Fruit fly (Drosophila melanogaster) whole organism, embryonic: ENCODE results near the gene CG42847.
A peak's percentile ranks its signal among the peaks of the same experiment; 100 is the strongest.

Experiments used
- Bgb ChIP-seq: fragments of 200-800 bp; sonication (Bioruptor generic); IDR thresholded peaks from 2 replicates; pipeline ENCODE4 v1.3.6; 2022; ENCODE audit warnings: missing biosample characterization, missing genetic modification characterization; ENCODE audit not compliant: partially characterized antibody
- CG10267 ChIP-seq: fragments of 200-800 bp; sonication (Bioruptor generic); optimal IDR thresholded peaks from 2 replicates; lab custom pipeline; 2018; ENCODE audit warnings: missing biosample characterization, mild to moderate bottlenecking, missing genetic modification characterization, moderate library complexity
- CG11695 ChIP-seq: fragments of 200-800 bp; sonication (Bioruptor generic); IDR thresholded peaks from 3 replicates; pipeline ENCODE4 v1.3.6; 2022; ENCODE audit warnings: missing biosample characterization, missing genetic modification characterization
- CG11696 ChIP-seq: fragments of 200-800 bp; sonication (Bioruptor generic); IDR thresholded peaks from 2 replicates; pipeline ENCODE4 v1.3.6; 2022; ENCODE audit warnings: missing biosample characterization, missing genetic modification characterization
- CG12236 ChIP-seq: fragments of 200-800 bp; sonication (Bioruptor generic); optimal IDR thresholded peaks from 2 replicates; lab custom pipeline; 2016; ENCODE audit warnings: missing biosample characterization, missing genetic modification characterization
- CG14441 ChIP-seq: fragments of 200-800 bp; sonication (Bioruptor generic); IDR thresholded peaks from 2 replicates; pipeline ENCODE4 v1.3.6; 2022; ENCODE audit warnings: missing biosample characterization, missing genetic modification characterization
- CG14965 ChIP-seq: fragments of 200-800 bp; sonication (Bioruptor generic); optimal IDR thresholded peaks from 2 replicates; lab custom pipeline; 2016; ENCODE audit warnings: missing biosample characterization, missing genetic modification characterization, borderline replicate concordance
- CG15073 ChIP-seq: fragments of 200-800 bp; sonication (Bioruptor generic); optimal IDR thresholded peaks from 2 replicates; lab custom pipeline; 2016; ENCODE audit warnings: missing biosample characterization, missing genetic modification characterization
- CG17186 ChIP-seq: fragments of 200-800 bp; sonication (Bioruptor generic); optimal IDR thresholded peaks from 3 replicates; lab custom pipeline; 2017; ENCODE audit warnings: missing biosample characterization, missing genetic modification reagents, missing genetic modification characterization
- CG2129 ChIP-seq: fragments of 200-800 bp; sonication (Bioruptor generic); IDR thresholded peaks from 2 replicates; pipeline ENCODE4 v1.3.6; 2022; ENCODE audit warnings: missing biosample characterization, missing genetic modification characterization; ENCODE audit not compliant: partially characterized antibody
- CG2875 ChIP-seq: fragments of 200-800 bp; sonication (Bioruptor generic); optimal IDR thresholded peaks from 2 replicates; lab custom pipeline; 2017; ENCODE audit warnings: missing biosample characterization, mild to moderate bottlenecking, missing genetic modification characterization, missing genetic modification reagents
- CG31365 ChIP-seq: fragments of 200-800 bp; sonication (Bioruptor generic); optimal IDR thresholded peaks from 2 replicates; lab custom pipeline; 2018; ENCODE audit warnings: missing biosample characterization, mild to moderate bottlenecking, missing genetic modification characterization
- CG31441 ChIP-seq: fragments of 200-800 bp; sonication (Bioruptor generic); IDR thresholded peaks from 2 replicates; pipeline ENCODE4 v1.3.6; 2022; ENCODE audit warnings: missing biosample characterization, missing genetic modification characterization
- CG3726 ChIP-seq: fragments of 200-800 bp; sonication (Bioruptor generic); IDR thresholded peaks from 3 replicates; pipeline ENCODE4, ENCODE4 v1.3.6; 2022; ENCODE audit warnings: missing biosample characterization, missing genetic modification characterization
- CG3995 ChIP-seq: fragments of 200-800 bp; sonication (Bioruptor generic); optimal IDR thresholded peaks from 3 replicates; lab custom pipeline; 2016; ENCODE audit warnings: missing biosample characterization, missing genetic modification characterization
- CG4404 ChIP-seq: fragments of 200-800 bp; sonication (Bioruptor generic); IDR thresholded peaks from 2 replicates; pipeline ENCODE4 v1.3.6; 2022; ENCODE audit warnings: missing biosample characterization, missing genetic modification characterization
- CG4820 ChIP-seq: fragments of 200-800 bp; sonication (Bioruptor generic); optimal IDR thresholded peaks from 3 replicates; lab custom pipeline; 2016; ENCODE audit warnings: missing biosample characterization, missing genetic modification characterization
- CG7372 ChIP-seq: fragments of 200-800 bp; sonication (Bioruptor generic); IDR thresholded peaks from 2 replicates; pipeline ENCODE4 v1.3.6; 2022; ENCODE audit warnings: missing biosample characterization, missing genetic modification characterization
- CG7928 ChIP-seq: fragments of 200-800 bp; sonication (Bioruptor generic); optimal IDR thresholded peaks from 2 replicates; lab custom pipeline; 2017; ENCODE audit warnings: missing biosample characterization, mild to moderate bottlenecking, missing genetic modification characterization
- CG7963 ChIP-seq: fragments of 200-800 bp; sonication (Bioruptor generic); IDR thresholded peaks from 3 replicates; pipeline ENCODE4 v1.3.6; 2022; ENCODE audit warnings: missing biosample characterization, missing genetic modification characterization; ENCODE audit not compliant: partially characterized antibody
- CG9609 ChIP-seq: fragments of 200-800 bp; sonication (Bioruptor generic); optimal IDR thresholded peaks from 3 replicates; lab custom pipeline; 2016; ENCODE audit warnings: missing biosample characterization, missing genetic modification characterization
- D19A ChIP-seq: fragments of 200-800 bp; optimal IDR thresholded peaks from 3 replicates; lab custom pipeline; 2019; ENCODE audit warnings: missing biosample characterization, mild to moderate bottlenecking, missing genetic modification characterization, moderate library complexity
- Dll ChIP-seq: fragments of 200-800 bp; sonication (Bioruptor generic); IDR thresholded peaks from 4 replicates; pipeline ENCODE4 v1.3.6; 2022; ENCODE audit warnings: missing biosample characterization, missing genetic modification characterization; ENCODE audit not compliant: partially characterized antibody
- Elba2 ChIP-seq: fragments of 200-800 bp; sonication (Bioruptor generic); optimal IDR thresholded peaks from 3 replicates; lab custom pipeline; 2016; ENCODE audit warnings: missing biosample characterization, missing genetic modification characterization
- Gug ChIP-seq: fragments of 200-800 bp; sonication (Bioruptor generic); IDR thresholded peaks from 4 replicates; pipeline ENCODE4 v1.3.6; 2022; ENCODE audit warnings: missing biosample characterization, missing genetic modification characterization
- H2.0 ChIP-seq: fragments of 200-800 bp; sonication (Bioruptor generic); IDR thresholded peaks from 2 replicates; pipeline ENCODE4 v1.3.6; 2022; ENCODE audit warnings: missing biosample characterization, missing genetic modification characterization
- HHEX ChIP-seq: fragments of 200-800 bp; sonication (Bioruptor generic); optimal IDR thresholded peaks from 3 replicates; lab custom pipeline; 2017; ENCODE audit warnings: missing biosample characterization, mild to moderate bottlenecking, missing genetic modification characterization, missing genetic modification reagents
- Myb ChIP-seq: fragments of 200-800 bp; sonication (Bioruptor generic); optimal IDR thresholded peaks from 2 replicates; lab custom pipeline; 2016; ENCODE audit warnings: missing biosample characterization, missing genetic modification characterization
- Ptx1 ChIP-seq: fragments of 200-800 bp; sonication (Bioruptor generic); IDR thresholded peaks from 2 replicates; pipeline ENCODE4 v1.3.6; 2022; ENCODE audit warnings: missing biosample characterization, missing genetic modification characterization
- Scr ChIP-seq: fragments of 200-800 bp; sonication (Bioruptor generic); IDR thresholded peaks from 2 replicates; pipeline ENCODE4 v1.3.6; 2022; ENCODE audit warnings: missing biosample characterization, missing genetic modification characterization; ENCODE audit not compliant: partially characterized antibody
- Side ChIP-seq: fragments of 200-800 bp; sonication (Bioruptor generic); optimal IDR thresholded peaks from 2 replicates; lab custom pipeline; 2016; ENCODE audit warnings: missing biosample characterization, missing genetic modification characterization
- Sox100B ChIP-seq: fragments of 200-800 bp; sonication (Bioruptor generic); optimal IDR thresholded peaks from 3 replicates; lab custom pipeline; 2018; ENCODE audit warnings: missing biosample characterization, mild to moderate bottlenecking, missing genetic modification characterization
- Xbp1 ChIP-seq: fragments of 200-800 bp; sonication (Bioruptor generic); optimal IDR thresholded peaks from 3 replicates; lab custom pipeline; 2016; ENCODE audit warnings: missing biosample characterization, mild to moderate bottlenecking, missing genetic modification characterization
- cg ChIP-seq: fragments of 200-800 bp; sonication (Bioruptor generic); optimal IDR thresholded peaks from 3 replicates; lab custom pipeline; 2019; ENCODE audit warnings: missing biosample characterization, mild to moderate bottlenecking, missing genetic modification characterization, moderate library complexity
- chif ChIP-seq, 2 experiments: fragments of 200-800 bp; sonication (Bioruptor generic); optimal IDR thresholded peaks; 3 replicates each; lab custom pipeline; 2016; ENCODE audit warnings: missing biosample characterization in 2 of 2, missing genetic modification characterization in 2 of 2
- chn ChIP-seq: fragments of 200-800 bp; sonication (Bioruptor generic); optimal IDR thresholded peaks from 2 replicates; lab custom pipeline; 2016; ENCODE audit warnings: missing biosample characterization, missing genetic modification characterization
- ci ChIP-seq: fragments of 200-800 bp; sonication (Bioruptor generic); IDR thresholded peaks from 3 replicates; pipeline ENCODE4 v1.3.6; 2022; ENCODE audit warnings: missing biosample characterization, missing genetic modification characterization
- croc ChIP-seq: fragments of 200-800 bp; sonication (Bioruptor generic); conservative IDR thresholded peaks from 3 replicates; pipeline ENCODE4 v1.3.6; 2022; ENCODE audit warnings: missing biosample characterization, missing genetic modification characterization
- crol ChIP-seq: fragments of 200-800 bp; sonication (Bioruptor generic); IDR thresholded peaks from 2 replicates; pipeline ENCODE4 v1.3.6; 2022; ENCODE audit warnings: missing biosample characterization, missing genetic modification characterization
- jing ChIP-seq: fragments of 200-800 bp; sonication (Bioruptor generic); optimal IDR thresholded peaks from 2 replicates; lab custom pipeline; 2018; ENCODE audit warnings: missing biosample characterization, mild to moderate bottlenecking, missing genetic modification characterization
- kah ChIP-seq: fragments of 200-800 bp; sonication (Bioruptor generic); optimal IDR thresholded peaks from 2 replicates; lab custom pipeline; 2018; ENCODE audit warnings: missing biosample characterization, mild to moderate bottlenecking, missing genetic modification characterization
- phol ChIP-seq: fragments of 200-800 bp; sonication (Bioruptor generic); optimal IDR thresholded peaks from 3 replicates; lab custom pipeline; 2018; ENCODE audit warnings: missing biosample characterization, mild to moderate bottlenecking, missing genetic modification characterization, moderate library complexity
- rib ChIP-seq: fragments of 200-800 bp; sonication (Bioruptor generic); IDR thresholded peaks from 2 replicates; pipeline ENCODE4 v1.3.6; 2022; ENCODE audit warnings: missing biosample characterization, missing genetic modification characterization
- seq ChIP-seq: fragments of 200-800 bp; sonication (Bioruptor generic); IDR thresholded peaks from 2 replicates; pipeline ENCODE4 v1.3.6; 2022; ENCODE audit warnings: missing biosample characterization, missing genetic modification characterization
- sima ChIP-seq: fragments of 200-800 bp; sonication (Bioruptor generic); optimal IDR thresholded peaks from 2 replicates; lab custom pipeline; 2016; ENCODE audit warnings: missing biosample characterization, missing genetic modification characterization
- sisA ChIP-seq: fragments of 200-800 bp; sonication (Bioruptor generic); IDR thresholded peaks from 2 replicates; pipeline ENCODE4 v1.3.6; 2022; ENCODE audit warnings: missing biosample characterization, missing genetic modification characterization
- tap ChIP-seq: fragments of 200-800 bp; optimal IDR thresholded peaks from 3 replicates; lab custom pipeline; 2019; ENCODE audit warnings: missing biosample characterization, mild to moderate bottlenecking, missing genetic modification characterization, moderate library complexity
- wdn ChIP-seq: fragments of 200-800 bp; sonication (Bioruptor generic); IDR thresholded peaks from 2 replicates; pipeline ENCODE4 v1.3.6; 2022; ENCODE audit warnings: missing biosample characterization, missing genetic modification characterization
- z ChIP-seq: fragments of 200-800 bp; sonication (Bioruptor generic); IDR thresholded peaks from 3 replicates; pipeline ENCODE4 v1.3.6; 2022; ENCODE audit warnings: missing biosample characterization, missing genetic modification characterization
- zf30C ChIP-seq: fragments of 200-800 bp; sonication (Bioruptor generic); optimal IDR thresholded peaks from 3 replicates; lab custom pipeline; 2018; ENCODE audit warnings: missing biosample characterization, mild to moderate bottlenecking, missing genetic modification characterization

Gene CG42847

DNA sequence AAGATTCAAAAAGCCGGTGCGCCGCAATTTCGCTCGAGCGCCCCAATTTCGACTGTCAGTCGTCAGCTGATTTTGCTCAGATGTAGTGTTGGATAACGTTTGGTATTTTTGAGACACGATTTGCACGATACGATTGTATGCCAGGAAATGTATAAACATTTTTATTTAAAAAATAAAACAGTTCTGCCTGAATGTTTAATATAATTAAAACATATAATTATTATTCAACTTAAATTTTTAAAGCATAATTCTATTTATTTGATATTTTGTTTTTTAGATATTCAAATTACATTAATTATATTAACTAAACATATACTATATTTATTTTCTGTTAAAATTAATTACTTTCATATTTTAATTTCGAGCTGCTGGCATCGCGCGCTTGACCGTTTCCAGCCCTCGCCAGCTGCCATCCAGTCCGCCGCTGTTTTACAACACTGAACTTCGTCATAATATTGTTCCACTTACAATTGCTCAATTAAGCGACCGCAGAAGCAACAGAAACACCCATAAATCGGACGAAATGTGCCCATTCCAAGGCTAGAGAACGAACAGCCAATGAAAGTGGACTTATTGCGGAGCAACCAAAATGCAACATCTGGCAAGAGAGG is 3.4 kb downstream of the CG42847 start, which contains the start of the genes FucTB and scat (continued):
- TF ChIP-seq tap (peak; percentile 71), D19A (tag; lab: Kevin White, UChicago) (no peak), zf30C (no peak), cg (GFP tag; lab: Kevin White, UChicago) (no peak), CG14441 (GFP tag; lab: Robert Waterston, UW) (peak; percentile 93), Elba2 (peak; percentile 68), CG7372 (GFP tag; lab: Robert Waterston, UW) (peak; percentile 91), Xbp1 (GFP tag; lab: Kevin White, UChicago) (peak; percentile 96), CG3726 (GFP tag; lab: Robert Waterston, UW) (peak; percentile 84), CG2875 (GFP tag; lab: Kevin White, UChicago) (peak; percentile 75), CG12236 (GFP tag; lab: Kevin White, UChicago) (no peak), phol (tag; lab: Kevin White, UChicago) (peak; percentile 98), Scr (GFP tag; lab: Robert Waterston, UW) (peak; percentile 32; the same call in 1 of the 2 replicates), HHEX (peak; percentile 87), Ptx1 (GFP tag; lab: Robert Waterston, UW) (peak; percentile 95), ci (GFP tag; lab: Robert Waterston, UW) (peak; percentile 85), CG31365 (tag; lab: Kevin White, UChicago) (no peak), Dll (0 out of 4 replicates have a peak, but pooled peaks have one; percentile 53), CG4820 (GFP tag; lab: Kevin White, UChicago) (peak; percentile 90), CG10267 (tag; lab: Kevin White, UChicago) (peak; percentile 97), kah (peak; percentile 50), Side (GFP tag; lab: Kevin White, UChicago) (peak; percentile 24), z (GFP tag; lab: Robert Waterston, UW) (0 out of 3 replicates have a peak, but pooled peaks have one; percentile 25), CG17186 (GFP tag; lab: Kevin White, UChicago) (peak; percentile 22), CG7963 (GFP tag; lab: Robert Waterston, UW) (no peak), Gug (GFP tag; lab: Robert Waterston, UW) (peak; percentile 96), CG3995 (GFP tag; lab: Kevin White, UChicago) (peak; percentile 34), sisA (GFP tag; lab: Robert Waterston, UW) (peak; percentile 93), CG11696 (GFP tag; lab: Robert Waterston, UW) (peak; percentile 67; the same call in 1 of the 2 replicates), CG4404 (GFP tag; lab: Robert Waterston, UW) (peak; percentile 96), CG31441 (GFP tag; lab: Robert Waterston, UW) (peak; percentile 96), CG14965 (GFP tag; lab: Kevin White, UChicago) (no peak), croc (peak; percentile 93), CG2129 (GFP tag; lab: Robert Waterston, UW) (no peak), Bgb (GFP tag; lab: Robert Waterston, UW) (peak; percentile 47), Myb (peak; percentile 70), crol (peak; percentile 28; the same call in 1 of the 2 replicates), jing (peak; percentile 35), CG15073 (GFP tag; lab: Kevin White, UChicago) (peak; percentile 52), H2.0 (GFP tag; lab: Robert Waterston, UW) (peak; percentile 89), Sox100B (GFP tag; lab: Kevin White, UChicago) (peak; percentile 87), seq (peak; percentile 81), chif (GFP tag; optimal IDR thresholded peaks at IDR 0.05; lab: Kevin White, UChicago) (peak; percentile 36 to 62), CG11695 (GFP tag; lab: Robert Waterston, UW) (peak; percentile 86), CG9609 (peak; percentile 75), chn (peak; percentile 63), rib (GFP tag; lab: Robert Waterston, UW) (peak; percentile 67), wdn (peak; percentile 78), sima (GFP tag; lab: Kevin White, UChicago) (no peak), CG7928 (GFP tag; lab: Kevin White, UChicago) (peak; percentile 89)
